Worm (Caenorhabditis elegans): ENCODE data around the gene Y43F4B.10.

The Y43F4B.10 gene

ce11 chrIII:13313788-13314187 lies at the start of gene Y43F4B.10:
TSS of gene Y43F4B.10 (plus strand) at chrIII:13314068.
- no peak for TF ChIP-seq ceh-9 (tag; optimal IDR thresholded peaks at IDR 0.05)
- TF ChIP-seq pag-3 (tag; optimal IDR thresholded peaks at IDR 0.05; ENCODE audit: borderline replicate concordance), result no peak
- TF ChIP-seq ceh-34 (tag; optimal IDR thresholded peaks at IDR 0.05), result no peak
- TF ChIP-seq F13H6.1 (tag; optimal IDR thresholded peaks at IDR 0.05), result no peak
- TF ChIP-seq fax-1 (tag; optimal IDR thresholded peaks at IDR 0.05), result no peak
- no peak for TF ChIP-seq ceh-30 (tag; optimal IDR thresholded peaks at IDR 0.05)
- TF ChIP-seq ceh-18 (tag; optimal IDR thresholded peaks at IDR 0.05), result no peak
- TF ChIP-seq ref-2 (tag; optimal IDR thresholded peaks at IDR 0.05), result no peak
- TF ChIP-seq pax-1 (tag; optimal IDR thresholded peaks at IDR 0.05), result peak; percentile 40
- TF ChIP-seq nfya-1 (tag; optimal IDR thresholded peaks at IDR 0.05), result peak; percentile 10
- TF ChIP-seq ceh-48 (tag; optimal IDR thresholded peaks at IDR 0.05), result peak; percentile 77
- TF ChIP-seq ceh-6 (GFP tag; optimal IDR thresholded peaks at IDR 0.05), result no peak
- TF ChIP-seq elt-4 (tag; optimal IDR thresholded peaks at IDR 0.05), result no peak
- no peak for TF ChIP-seq hlh-15 (tag; optimal IDR thresholded peaks at IDR 0.05)
- no peak for TF ChIP-seq ahr-1 (tag; optimal IDR thresholded peaks at IDR 0.05)

DNA sequence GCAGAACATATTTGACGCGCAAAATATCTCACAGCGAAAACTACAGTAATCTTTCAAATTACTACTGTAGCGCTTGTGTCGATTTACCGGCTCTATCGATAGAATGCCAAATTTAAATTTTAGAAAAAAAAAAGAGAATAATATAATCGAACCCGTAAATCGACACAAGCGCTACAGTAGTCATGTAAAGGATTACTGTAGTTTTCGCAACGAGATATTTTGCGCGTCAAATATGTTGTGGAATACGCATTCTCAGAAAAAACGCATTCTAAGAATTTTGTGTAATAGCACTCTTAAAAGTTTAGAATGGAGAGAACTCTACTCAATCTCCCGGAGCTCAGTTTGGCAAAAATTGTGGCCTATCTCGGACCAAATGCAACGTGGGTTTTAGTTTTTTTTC lies 48.3 kb upstream of the Y43F4B.10 start, which contains the start of gene F56A8.5:
Gene F56A8.5, plus strand, starts transcription at position 301 of the 400 bp plus-strand sequence.
- TF ChIP-seq pax-1 (tag; optimal IDR thresholded peaks at IDR 0.05) (no peak), ceh-48 (tag; optimal IDR thresholded peaks at IDR 0.05) (no peak), hlh-6 (tag; optimal IDR thresholded peaks at IDR 0.05) (no peak), odd-2 (tag; optimal IDR thresholded peaks at IDR 0.05) (no peak), ceh-9 (tag; optimal IDR thresholded peaks at IDR 0.05) (no peak), Y22D7AL.16 (tag; optimal IDR thresholded peaks at IDR 0.05) (no peak), unc-86 (tag; optimal IDR thresholded peaks at IDR 0.05) (no peak), hlh-8 (tag; optimal IDR thresholded peaks at IDR 0.05) (no peak), ceh-14 (tag; optimal IDR thresholded peaks at IDR 0.05) (no peak), ceh-30 (tag; optimal IDR thresholded peaks at IDR 0.05) (no peak)

- TF ChIP-seq nfya-1 (tag; optimal IDR thresholded peaks at IDR 0.05) (no peak), fax-1 (tag; optimal IDR thresholded peaks at IDR 0.05) (no peak), hlh-15 (tag; optimal IDR thresholded peaks at IDR 0.05) (no peak), ttx-3 (tag; optimal IDR thresholded peaks at IDR 0.05) (no peak), nhr-11 (tag; optimal IDR thresholded peaks at IDR 0.05) (no peak), ceh-9 (tag; optimal IDR thresholded peaks at IDR 0.05) (no peak), ceh-6 (GFP tag; optimal IDR thresholded peaks at IDR 0.05) (no peak)
Measured at ce11 chrIII:13267046-13267445, 46.8 kb upstream of the Y43F4B.10 start.

DNA sequence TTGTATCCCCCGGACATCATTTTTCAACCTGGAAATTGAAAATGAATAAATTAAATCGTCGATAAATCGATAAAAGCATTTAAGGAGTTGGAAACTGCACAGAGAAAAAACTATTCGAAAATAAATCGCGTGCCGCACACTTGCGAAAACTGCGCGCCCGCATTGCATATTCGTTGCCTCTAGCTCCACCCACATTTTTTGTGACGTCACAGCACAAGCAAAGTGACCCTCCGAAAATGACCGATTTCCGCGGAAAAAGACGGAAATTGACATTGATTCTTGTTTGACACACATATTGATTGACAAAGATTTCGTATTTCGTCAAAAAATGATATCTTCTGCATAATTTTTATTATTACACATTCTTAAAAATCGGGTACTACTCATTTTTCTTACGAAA lies 45.0 kb upstream of the Y43F4B.10 start, which contains the start of gene cpf-2:
Gene cpf-2, minus strand, starts transcription at position 28 of the 400 bp plus-strand sequence.
- peak; percentile 55 for TF ChIP-seq T23F11.4 (GFP tag; optimal IDR thresholded peaks at IDR 0.05)
- TF ChIP-seq pros-1 (tag; optimal IDR thresholded peaks at IDR 0.05), result no peak
- TF ChIP-seq gmeb-2 (tag; optimal IDR thresholded peaks at IDR 0.05), result peak; percentile 41
- TF ChIP-seq hlh-15 (tag; optimal IDR thresholded peaks at IDR 0.05), result peak; percentile 47
- TF ChIP-seq pag-3 (tag; optimal IDR thresholded peaks at IDR 0.05; ENCODE audit: borderline replicate concordance), result no peak
- TF ChIP-seq ceh-14 (tag; optimal IDR thresholded peaks at IDR 0.05), result peak; percentile 54
- no peak for TF ChIP-seq ama-1 (optimal IDR thresholded peaks at IDR 0.05)
- TF ChIP-seq C08G9.2 (tag; optimal IDR thresholded peaks at IDR 0.05), result peak; percentile 80
- TF ChIP-seq dve-1 (tag; optimal IDR thresholded peaks at IDR 0.05), result no peak
- peak; percentile 31 for TF ChIP-seq sdc-2 (tag; optimal IDR thresholded peaks at IDR 0.05)
- TF ChIP-seq pha-2 (tag; optimal IDR thresholded peaks at IDR 0.05), result peak; percentile 32
- TF ChIP-seq ceh-34 (tag; optimal IDR thresholded peaks at IDR 0.05), result peak; percentile 62
- TF ChIP-seq K02D7.2 (tag; optimal IDR thresholded peaks at IDR 0.05), result peak; percentile 79
- peak; percentile 57 for TF ChIP-seq ceh-19 (GFP tag; optimal IDR thresholded peaks at IDR 0.05)
- peak; percentile 71 for TF ChIP-seq F13H6.1 (tag; optimal IDR thresholded peaks at IDR 0.05)
- TF ChIP-seq hlh-13 (GFP tag; optimal IDR thresholded peaks at IDR 0.05), result no peak
- no peak for TF ChIP-seq ets-4 (tag; optimal IDR thresholded peaks at IDR 0.05)
- peak; percentile 65 for TF ChIP-seq unc-86 (tag; optimal IDR thresholded peaks at IDR 0.05)
- peak; percentile 48 for TF ChIP-seq ttx-3 (tag; optimal IDR thresholded peaks at IDR 0.05)
- TF ChIP-seq ceh-24 (tag; optimal IDR thresholded peaks at IDR 0.05), result no peak
- TF ChIP-seq fax-1 (tag; optimal IDR thresholded peaks at IDR 0.05), result peak; percentile 53
- TF ChIP-seq K09A11.1 (tag; optimal IDR thresholded peaks at IDR 0.05; ENCODE audit: insufficient read depth), result peak; percentile 65
- no peak for TF ChIP-seq elt-4 (tag; optimal IDR thresholded peaks at IDR 0.05)
- peak; percentile 46 for TF ChIP-seq zip-5 (tag; optimal IDR thresholded peaks at IDR 0.05)
- peak; percentile 13 for TF ChIP-seq tbx-7 (tag; optimal IDR thresholded peaks at IDR 0.05)
- peak; percentile 69 for TF ChIP-seq ztf-16 (tag; optimal IDR thresholded peaks at IDR 0.05)
- TF ChIP-seq madf-2 (tag; optimal IDR thresholded peaks at IDR 0.05), result peak; percentile 56
- no peak for TF ChIP-seq pha-4 (tag; optimal IDR thresholded peaks at IDR 0.05)
- TF ChIP-seq nhr-232 (tag; optimal IDR thresholded peaks at IDR 0.05), result peak; percentile 39
- TF ChIP-seq ceh-45 (GFP tag; IDR thresholded peaks at IDR 0.05), result no peak
- peak; percentile 89 for TF ChIP-seq ref-2 (tag; optimal IDR thresholded peaks at IDR 0.05)
- no peak for TF ChIP-seq unc-55 (GFP tag; optimal IDR thresholded peaks at IDR 0.05)
- TF ChIP-seq ceh-30 (tag; optimal IDR thresholded peaks at IDR 0.05), result peak; percentile 62
